Worm (Caenorhabditis elegans) whole organism, mixed stage, embryonic: ENCODE measurements around the gene srx-10.

Source experiments
- blmp-1 ChIP-seq: fragments of 150-350 bp; optimal IDR thresholded peaks from 2 replicates; lab custom pipeline; 2014; ENCODE audit warnings: missing biosample characterization, missing genetic modification characterization
- ceh-43 ChIP-seq: fragments of 200-800 bp; sonication (Bioruptor generic); optimal IDR thresholded peaks from 2 replicates; lab custom pipeline; 2018; ENCODE audit warnings: mild to moderate bottlenecking, missing genetic modification characterization, moderate library complexity, missing compliant biosample characterization
- ces-1 ChIP-seq: fragments of 150-350 bp; optimal IDR thresholded peaks from 2 replicates; lab custom pipeline; 2014; ENCODE audit warnings: missing biosample characterization, missing genetic modification reagents, missing genetic modification characterization
- elt-3 ChIP-seq: fragments of 150-350 bp; optimal IDR thresholded peaks from 2 replicates; lab custom pipeline; 2014; ENCODE audit warnings: missing biosample characterization, missing genetic modification characterization
- flh-1 ChIP-seq: fragments of 200-800 bp; sonication (Bioruptor generic); optimal IDR thresholded peaks from 2 replicates; lab custom pipeline; 2018; ENCODE audit warnings: mild to moderate bottlenecking, missing genetic modification characterization, moderate library complexity, missing compliant biosample characterization
- lin-13 ChIP-seq: fragments of 150-350 bp; optimal IDR thresholded peaks from 2 replicates; lab custom pipeline; 2014; ENCODE audit warnings: missing biosample characterization, missing genetic modification characterization
- nhr-12 ChIP-seq: fragments of 150-350 bp; optimal IDR thresholded peaks from 2 replicates; lab custom pipeline; 2014; ENCODE audit warnings: missing biosample characterization, missing genetic modification characterization
- nhr-28 ChIP-seq: fragments of 150-350 bp; optimal IDR thresholded peaks from 2 replicates; lab custom pipeline; 2014; ENCODE audit warnings: missing biosample characterization, missing genetic modification characterization
- pha-4 ChIP-seq: fragments of 150-350 bp; optimal IDR thresholded peaks from 2 replicates; lab custom pipeline; 2018; ENCODE audit warnings: missing biosample characterization, missing genetic modification reagents, missing genetic modification characterization
- snpc-4 ChIP-seq: fragments of 150-350 bp; optimal IDR thresholded peaks from 2 replicates; lab custom pipeline; 2014; ENCODE audit warnings: missing biosample characterization, missing genetic modification characterization
- sptf-1 ChIP-seq: sonication (generic microtip); optimal IDR thresholded peaks from 2 replicates; lab custom pipeline; 2017; ENCODE audit warnings: mild to moderate bottlenecking, missing genetic modification characterization, moderate library complexity, missing compliant biosample characterization
- unc-120 ChIP-seq: sonication (generic microtip); optimal IDR thresholded peaks from 2 replicates; lab custom pipeline; 2017; ENCODE audit warnings: missing genetic modification characterization, missing compliant biosample characterization; ENCODE audit not compliant: poor library complexity, severe bottlenecking
- ztf-11 ChIP-seq: fragments of 150-350 bp; optimal IDR thresholded peaks from 2 replicates; lab custom pipeline; 2014; ENCODE audit warnings: missing biosample characterization, missing genetic modification characterization

ce11 chrV:13931952-13932351 is 14.3 kb downstream of the srx-10 start:
- no peak for TF ChIP-seq blmp-1 (tag; lab: Kevin White, UChicago)
- no peak for TF ChIP-seq elt-3 (tag; lab: Kevin White, UChicago)
- no peak for TF ChIP-seq pha-4 (tag; lab: Kevin White, UChicago)
- TF ChIP-seq nhr-28 (tag; lab: Kevin White, UChicago), result no peak
- no peak for TF ChIP-seq flh-1 (GFP tag; lab: Kevin White, UChicago)
- no peak for TF ChIP-seq snpc-4 (tag; lab: Kevin White, UChicago)
- TF ChIP-seq sptf-1 (tag; lab: Kevin White, UChicago), result no peak
- no peak for TF ChIP-seq ceh-43 (GFP tag; lab: Kevin White, UChicago)
- no peak for TF ChIP-seq nhr-12 (tag; lab: Kevin White, UChicago)
- TF ChIP-seq ztf-11, result no peak
- TF ChIP-seq ces-1, result no peak
- no peak for TF ChIP-seq lin-13
- TF ChIP-seq unc-120 (tag; lab: Kevin White, UChicago), result no peak
